Worm (Caenorhabditis elegans) whole organism, L2 larva: Measurements from ENCODE around the gene K06A4.10.

Experiments
- ama-1 ChIP-seq: fragments of 150-350 bp; optimal IDR thresholded peaks from 2 replicates; lab custom pipeline; 2018; ENCODE audit warnings: inconsistent platforms
- lin-13 ChIP-seq: fragments of 150-350 bp; optimal IDR thresholded peaks from 2 replicates; lab custom pipeline; 2014; ENCODE audit warnings: missing biosample characterization, missing genetic modification reagents, missing genetic modification characterization
- mdl-1 ChIP-seq, 2 experiments: fragments of 150-350 bp in 1 of 2; sonication (generic microtip) in 1 of 2; optimal IDR thresholded peaks; 2 replicates each; lab custom pipeline; 2017; ENCODE audit warnings: missing biosample characterization in 2 of 2, missing genetic modification characterization in 2 of 2
- nhr-237 ChIP-seq: fragments of 150-350 bp; optimal IDR thresholded peaks from 2 replicates; lab custom pipeline; 2014; ENCODE audit warnings: missing biosample characterization, missing genetic modification characterization
- sem-4 ChIP-seq: fragments of 150-350 bp; optimal IDR thresholded peaks from 2 replicates; lab custom pipeline; 2014; ENCODE audit warnings: missing biosample characterization, missing genetic modification reagents, missing genetic modification characterization
- snpc-4 ChIP-seq: fragments of 150-350 bp; optimal IDR thresholded peaks from 2 replicates; lab custom pipeline; 2014; ENCODE audit warnings: missing biosample characterization, missing genetic modification characterization
- unc-62 ChIP-seq: fragments of 150-350 bp; optimal IDR thresholded peaks from 2 replicates; lab custom pipeline; 2014; ENCODE audit warnings: missing biosample characterization, missing genetic modification reagents, missing genetic modification characterization
- ztf-11 ChIP-seq: sonication (generic microtip); optimal IDR thresholded peaks from 2 replicates; lab custom pipeline; 2017; ENCODE audit warnings: missing biosample characterization, missing genetic modification characterization

DNA sequence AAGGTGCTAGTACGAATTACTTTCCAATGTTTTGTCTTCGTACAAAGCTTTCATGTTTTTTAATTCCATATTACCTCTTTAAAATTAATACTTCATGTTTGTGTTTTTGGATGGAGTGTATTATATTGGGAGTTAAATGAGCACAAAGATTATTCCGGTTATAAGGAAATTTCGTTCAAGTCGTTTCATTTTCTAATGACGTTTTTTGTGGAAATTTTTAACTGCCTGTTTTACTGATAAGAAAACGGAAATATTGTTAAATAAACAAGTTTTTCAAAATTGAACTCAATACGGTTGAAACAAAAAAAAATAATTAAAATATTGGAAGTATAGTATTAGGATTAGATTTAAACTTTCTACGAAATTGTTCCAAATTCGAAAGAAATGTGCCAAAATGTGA lies 37.7 kb upstream of the K06A4.10 start:
- TF ChIP-seq sem-4 (tag; lab: Kevin White, UChicago) (no peak), ama-1 (lab: Kevin White, UChicago) (no peak), nhr-237 (no peak), lin-13 (no peak), ztf-11 (tag; lab: Kevin White, UChicago) (no peak), mdl-1 (tag; optimal IDR thresholded peaks at IDR 0.05; lab: Kevin White, UChicago) (no peak), snpc-4 (tag; lab: Kevin White, UChicago) (no peak), unc-62 (no peak)
